Worm (Caenorhabditis elegans): Measurements from ENCODE around the gene T13B5.9.

- TF ChIP-seq nhr-11 (tag; optimal IDR thresholded peaks at IDR 0.05) (no peak), npax-4 (tag; optimal IDR thresholded peaks at IDR 0.05) (no peak), fkh-10 (GFP tag; optimal IDR thresholded peaks at IDR 0.05) (no peak), unc-86 (tag; optimal IDR thresholded peaks at IDR 0.05) (no peak), hlh-15 (tag; optimal IDR thresholded peaks at IDR 0.05) (no peak)
Measured at ce11 chrII:1131821-1132220, 27.5 kb upstream of the T13B5.9 start.

All from whole organism, late embryonic.